Fruit fly (Drosophila melanogaster) whole organism, embryonic: ENCODE results near the gene Cbp20.

Experiments used
- Blimp-1 ChIP-seq: fragments of 200-800 bp; sonication (Bioruptor generic); optimal IDR thresholded peaks from 3 replicates; lab custom pipeline; 2018; ENCODE audit warnings: missing biosample characterization, missing genetic modification characterization, mild to moderate bottlenecking, moderate library complexity, missing genetic modification reagents
- CG10431 ChIP-seq: fragments of 200-800 bp; sonication (Bioruptor generic); optimal IDR thresholded peaks from 3 replicates; lab custom pipeline; 2018; ENCODE audit warnings: missing biosample characterization, mild to moderate bottlenecking, missing genetic modification characterization
- CG10462 ChIP-seq: fragments of 200-800 bp; sonication (Bioruptor generic); optimal IDR thresholded peaks from 2 replicates; lab custom pipeline; 2016; ENCODE audit warnings: missing biosample characterization, missing genetic modification characterization
- CG11456 ChIP-seq: fragments of 200-800 bp; sonication (Bioruptor generic); IDR thresholded peaks from 3 replicates; pipeline ENCODE4 v1.3.6; 2022; ENCODE audit warnings: missing biosample characterization, missing genetic modification characterization
- CG11504 ChIP-seq: fragments of 200-800 bp; sonication (Bioruptor generic); optimal IDR thresholded peaks from 3 replicates; lab custom pipeline; 2019; ENCODE audit warnings: missing biosample characterization, mild to moderate bottlenecking, missing genetic modification characterization, moderate library complexity
- CG14050 ChIP-seq: fragments of 200-800 bp; sonication (Bioruptor generic); IDR thresholded peaks from 3 replicates; pipeline ENCODE4 v1.3.6; 2022; ENCODE audit warnings: missing biosample characterization, missing genetic modification characterization
- CG15479 ChIP-seq: fragments of 200-800 bp; sonication (Bioruptor generic); optimal IDR thresholded peaks from 3 replicates; lab custom pipeline; 2019; ENCODE audit warnings: missing biosample characterization, mild to moderate bottlenecking, missing genetic modification characterization, moderate library complexity
- CG15514 ChIP-seq: fragments of 200-800 bp; sonication (Bioruptor generic); optimal IDR thresholded peaks from 3 replicates; lab custom pipeline; 2017; ENCODE audit warnings: missing biosample characterization, missing genetic modification characterization, mild to moderate bottlenecking, moderate library complexity, missing genetic modification reagents
- CG1603 ChIP-seq: fragments of 200-800 bp; sonication (Bioruptor generic); optimal IDR thresholded peaks from 2 replicates; lab custom pipeline; 2019; ENCODE audit warnings: missing biosample characterization, mild to moderate bottlenecking, missing genetic modification characterization, moderate library complexity
- CG17328 ChIP-seq: fragments of 200-800 bp; sonication (Bioruptor generic); IDR thresholded peaks from 2 replicates; pipeline ENCODE4 v1.3.6; 2022; ENCODE audit warnings: missing biosample characterization, missing genetic modification characterization
- CG32767 ChIP-seq: fragments of 200-800 bp; sonication (Bioruptor generic); IDR thresholded peaks from 2 replicates; pipeline ENCODE4 v1.3.6; 2022; ENCODE audit warnings: missing biosample characterization, missing genetic modification characterization
- CG33557 ChIP-seq: fragments of 200-800 bp; sonication (Bioruptor generic); optimal IDR thresholded peaks from 2 replicates; lab custom pipeline; 2019; ENCODE audit warnings: missing biosample characterization, mild to moderate bottlenecking, missing genetic modification characterization, moderate library complexity
- CG5953 ChIP-seq: fragments of 200-800 bp; sonication (Bioruptor generic); IDR thresholded peaks from 2 replicates; pipeline ENCODE4 v1.3.6; 2022; ENCODE audit warnings: missing biosample characterization, missing genetic modification characterization
- CG6654 ChIP-seq: fragments of 200-800 bp; sonication (Bioruptor generic); optimal IDR thresholded peaks from 2 replicates; lab custom pipeline; 2017; ENCODE audit warnings: missing biosample characterization, mild to moderate bottlenecking, missing genetic modification characterization
- CG7786 ChIP-seq: fragments of 200-800 bp; sonication (Bioruptor generic); optimal IDR thresholded peaks from 2 replicates; lab custom pipeline; 2016; ENCODE audit warnings: missing biosample characterization, missing genetic modification characterization
- CG8359 ChIP-seq: fragments of 200-800 bp; sonication (Bioruptor generic); optimal IDR thresholded peaks from 2 replicates; lab custom pipeline; 2017; ENCODE audit warnings: missing biosample characterization, mild to moderate bottlenecking, missing genetic modification characterization, borderline replicate concordance
- CG8478 ChIP-seq: fragments of >200 bp; optimal IDR thresholded peaks from 2 replicates; lab custom pipeline; 2018
- CG8924 ChIP-seq: fragments of 200-800 bp; optimal IDR thresholded peaks from 3 replicates; lab custom pipeline; 2019; ENCODE audit warnings: missing biosample characterization, mild to moderate bottlenecking, missing genetic modification characterization, moderate library complexity
- Dll ChIP-seq: fragments of 200-800 bp; sonication (Bioruptor generic); IDR thresholded peaks from 4 replicates; pipeline ENCODE4 v1.3.6; 2022; ENCODE audit warnings: missing biosample characterization, missing genetic modification characterization; ENCODE audit not compliant: partially characterized antibody
- Jarid2 ChIP-seq: fragments of 200-800 bp; sonication (Bioruptor generic); optimal IDR thresholded peaks from 3 replicates; lab custom pipeline; 2017; ENCODE audit warnings: mild to moderate bottlenecking, missing biosample characterization, missing genetic modification reagents, missing genetic modification characterization
- Lim3 ChIP-seq: fragments of 200-800 bp; sonication (Bioruptor generic); IDR thresholded peaks from 2 replicates; pipeline ENCODE4 v1.3.6; 2022; ENCODE audit warnings: missing biosample characterization, missing genetic modification characterization
- MTF-1 ChIP-seq: fragments of 200-800 bp; sonication (Bioruptor generic); optimal IDR thresholded peaks from 2 replicates; lab custom pipeline; 2018; ENCODE audit warnings: missing biosample characterization, mild to moderate bottlenecking, missing genetic modification characterization, borderline replicate concordance
- Med ChIP-seq: fragments of 200-800 bp; sonication (Bioruptor generic); peaks from one replicate; lab custom pipeline; 2016; ENCODE audit warnings: missing biosample characterization, missing genetic modification characterization, mild to moderate bottlenecking, inconsistent platforms, moderate library complexity
- NC2α ChIP-seq: fragments of 200-800 bp; sonication (Bioruptor generic); optimal IDR thresholded peaks from 2 replicates; lab custom pipeline; 2016; ENCODE audit warnings: missing biosample characterization, missing genetic modification characterization
- Nf-YB ChIP-seq: fragments of 200-800 bp; sonication (Bioruptor generic); optimal IDR thresholded peaks from 3 replicates; lab custom pipeline; 2019; ENCODE audit warnings: missing biosample characterization, mild to moderate bottlenecking, missing genetic modification characterization, moderate library complexity
- Rx ChIP-seq: fragments of 200-800 bp; sonication (Bioruptor generic); IDR thresholded peaks from 2 replicates; pipeline ENCODE4 v1.3.6; 2022; ENCODE audit warnings: missing biosample characterization, missing genetic modification characterization
- Ssrp ChIP-seq: fragments of 200-800 bp; sonication (Bioruptor generic); optimal IDR thresholded peaks from 2 replicates; lab custom pipeline; 2018; ENCODE audit warnings: missing biosample characterization, mild to moderate bottlenecking, missing genetic modification characterization, moderate library complexity
- az2 ChIP-seq: fragments of 200-800 bp; sonication (Bioruptor generic); optimal IDR thresholded peaks from 3 replicates; lab custom pipeline; 2016; ENCODE audit warnings: missing biosample characterization, missing genetic modification characterization
- cad ChIP-seq: fragments of >200 bp; optimal IDR thresholded peaks from 2 replicates; lab custom pipeline; 2017; ENCODE audit warnings: missing biosample characterization, missing genetic modification characterization
- cato ChIP-seq: fragments of 200-800 bp; sonication (Bioruptor generic); optimal IDR thresholded peaks from 2 replicates; lab custom pipeline; 2016; ENCODE audit warnings: missing biosample characterization, missing genetic modification characterization, borderline replicate concordance
- cg ChIP-seq: fragments of 200-800 bp; sonication (Bioruptor generic); optimal IDR thresholded peaks from 3 replicates; lab custom pipeline; 2019; ENCODE audit warnings: missing biosample characterization, mild to moderate bottlenecking, missing genetic modification characterization, moderate library complexity
- chinmo ChIP-seq: fragments of 200-800 bp; sonication (Bioruptor generic); IDR thresholded peaks from 4 replicates; pipeline ENCODE4 v1.3.6; 2022; ENCODE audit warnings: missing biosample characterization, missing genetic modification characterization; ENCODE audit not compliant: partially characterized antibody
- fd96Cb ChIP-seq: fragments of 200-800 bp; sonication (Bioruptor generic); optimal IDR thresholded peaks from 2 replicates; lab custom pipeline; 2018; ENCODE audit warnings: missing biosample characterization, mild to moderate bottlenecking, missing genetic modification characterization, moderate library complexity
- grn ChIP-seq: fragments of 200-800 bp; sonication (Bioruptor generic); optimal IDR thresholded peaks from 3 replicates; lab custom pipeline; 2017; ENCODE audit warnings: missing biosample characterization, missing genetic modification characterization
- lab ChIP-seq: fragments of 200-800 bp; sonication (Bioruptor generic); optimal IDR thresholded peaks from 3 replicates; lab custom pipeline; 2017; ENCODE audit warnings: missing biosample characterization, missing genetic modification characterization, mild to moderate bottlenecking, moderate library complexity, missing genetic modification reagents
- maf-S ChIP-seq: fragments of 200-800 bp; sonication (Bioruptor generic); optimal IDR thresholded peaks from 2 replicates; lab custom pipeline; 2016; ENCODE audit warnings: missing biosample characterization, missing genetic modification characterization
- nom ChIP-seq: fragments of 200-800 bp; sonication (Bioruptor generic); optimal IDR thresholded peaks from 2 replicates; lab custom pipeline; 2017; ENCODE audit warnings: missing biosample characterization, missing genetic modification characterization, mild to moderate bottlenecking, moderate library complexity, missing genetic modification reagents
- onecut ChIP-seq: fragments of 200-800 bp; sonication (Bioruptor generic); IDR thresholded peaks from 2 replicates; pipeline ENCODE4 v1.3.6; 2022; ENCODE audit warnings: missing biosample characterization, missing genetic modification characterization
- otp ChIP-seq: fragments of 200-800 bp; sonication (Bioruptor generic); IDR thresholded peaks from 3 replicates; pipeline ENCODE4, ENCODE4 v1.3.6; 2022; ENCODE audit warnings: missing biosample characterization, missing genetic modification characterization
- run ChIP-seq: fragments of 200-800 bp; sonication (Bioruptor generic); optimal IDR thresholded peaks from 3 replicates; lab custom pipeline; 2018; ENCODE audit warnings: missing biosample characterization, mild to moderate bottlenecking, missing genetic modification characterization
- sd ChIP-seq: fragments of 200-800 bp; sonication (Bioruptor generic); optimal IDR thresholded peaks from 3 replicates; lab custom pipeline; 2018; ENCODE audit warnings: missing biosample characterization, mild to moderate bottlenecking, missing genetic modification characterization, moderate library complexity
- sens ChIP-seq: fragments of 200-800 bp; sonication (Bioruptor generic); peaks from one replicate; lab custom pipeline; 2016; ENCODE audit warnings: missing biosample characterization, missing genetic modification characterization
- sqz ChIP-seq: fragments of 200-800 bp; sonication (Bioruptor generic); optimal IDR thresholded peaks from 3 replicates; lab custom pipeline; 2018; ENCODE audit warnings: missing biosample characterization, mild to moderate bottlenecking, missing genetic modification characterization
- sr ChIP-seq: fragments of 200-800 bp; sonication (Bioruptor generic); IDR thresholded peaks from 3 replicates; pipeline ENCODE4 v1.3.6; 2022; ENCODE audit warnings: missing biosample characterization, missing genetic modification characterization
- twi ChIP-seq: fragments of 200-800 bp; optimal IDR thresholded peaks from 2 replicates; lab custom pipeline; 2019; ENCODE audit warnings: missing biosample characterization, mild to moderate bottlenecking, missing genetic modification characterization, moderate library complexity
- vvl ChIP-seq: fragments of 200-800 bp; sonication (Bioruptor generic); IDR thresholded peaks from 2 replicates; pipeline ENCODE4 v1.3.6; 2022; ENCODE audit warnings: missing biosample characterization, missing genetic modification characterization
- z ChIP-seq: fragments of 200-800 bp; sonication (Bioruptor generic); IDR thresholded peaks from 3 replicates; pipeline ENCODE4 v1.3.6; 2022; ENCODE audit warnings: missing biosample characterization, missing genetic modification characterization

Cbp20 gene

DNA sequence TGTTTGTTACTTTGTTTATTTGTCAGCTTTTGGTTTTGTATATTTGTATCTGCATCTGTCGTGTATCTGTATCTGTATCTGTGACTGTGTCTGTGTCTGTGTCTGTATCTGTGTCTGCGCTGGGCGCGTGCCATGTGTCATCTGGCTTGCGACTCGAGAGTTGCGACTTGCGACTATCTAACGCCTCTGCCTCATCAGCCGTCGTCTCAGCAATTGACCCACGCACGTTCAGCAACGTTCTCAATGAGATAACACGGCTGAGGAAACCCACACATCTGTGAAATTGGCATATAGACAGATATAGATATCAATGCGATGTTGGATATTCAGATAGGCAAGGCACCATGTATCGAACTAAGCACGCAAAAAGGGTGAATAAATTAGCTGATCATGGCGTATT is 45.8 kb upstream of the Cbp20 start:
- TF ChIP-seq sr (GFP tag; lab: Robert Waterston, UW) (peak; percentile 94), CG8924 (tag; lab: Kevin White, UChicago) (no peak), otp (GFP tag; lab: Robert Waterston, UW) (no peak), cato (GFP tag; lab: Kevin White, UChicago) (no peak), CG10462 (GFP tag; lab: Kevin White, UChicago) (no peak), CG11504 (tag; lab: Kevin White, UChicago) (no peak), CG8359 (GFP tag; lab: Kevin White, UChicago) (no peak), cg (GFP tag; lab: Kevin White, UChicago) (peak; percentile 36), Lim3 (GFP tag; lab: Robert Waterston, UW) (no peak), grn (GFP tag; lab: Kevin White, UChicago) (no peak), CG10431 (GFP tag; lab: Kevin White, UChicago) (no peak), CG11456 (GFP tag; lab: Robert Waterston, UW) (0 out of 3 replicates have a peak, but pooled peaks have one; percentile 14), twi (tag; lab: Kevin White, UChicago) (peak; percentile 35), chinmo (GFP tag; lab: Robert Waterston, UW) (0 out of 4 replicates have a peak, but pooled peaks have one; percentile 19), CG7786 (GFP tag; lab: Kevin White, UChicago) (no peak), MTF-1 (GFP tag; lab: Kevin White, UChicago) (no peak), Rx (GFP tag; lab: Robert Waterston, UW) (no peak), sqz (GFP tag; lab: Kevin White, UChicago) (no peak), CG15479 (GFP tag; lab: Kevin White, UChicago) (peak; percentile 75), lab (GFP tag; lab: Kevin White, UChicago) (no peak), Blimp-1 (no peak), Ssrp (no peak), az2 (GFP tag; lab: Kevin White, UChicago) (no peak)

dm6 chr3R:18121385-18122151 is 42.9 kb upstream of the Cbp20 start:
- TF ChIP-seq sens (GFP tag; lab: Kevin White, UChicago) (peak; percentile 81), fd96Cb (no peak), z (GFP tag; lab: Robert Waterston, UW) (peak; percentile 7; the same call in 1 of the 3 replicates), lab (GFP tag; lab: Kevin White, UChicago) (peak; percentile 41), CG17328 (GFP tag; lab: Robert Waterston, UW) (0 out of 2 replicates have a peak, but pooled peaks have one; percentile 20), Dll (GFP tag; lab: Robert Waterston, UW) (0 out of 4 replicates have a peak, but pooled peaks have one; percentile 19), run (no peak), cad (GFP tag; lab: Kevin White, UChicago) (peak; percentile 31), NC2α (peak; percentile 74), sd (peak; percentile 22), CG32767 (GFP tag; lab: Robert Waterston, UW) (peak; percentile 66; the same call in 1 of the 2 replicates), CG33557 (GFP tag; lab: Kevin White, UChicago) (peak; percentile 24), maf-S (GFP tag; lab: Kevin White, UChicago) (no peak), CG1603 (tag; lab: Kevin White, UChicago) (no peak), CG15514 (GFP tag; lab: Kevin White, UChicago) (no peak), CG5953 (GFP tag; lab: Robert Waterston, UW) (no peak), Med (GFP tag; lab: Kevin White, UChicago) (peak; percentile 86), CG14050 (GFP tag; lab: Robert Waterston, UW) (no peak), CG8478 (lab: Kevin White, UChicago) (no peak), CG7786 (GFP tag; lab: Kevin White, UChicago) (no peak), nom (GFP tag; lab: Kevin White, UChicago) (no peak), Jarid2 (GFP tag; lab: Kevin White, UChicago) (peak; percentile 91), Nf-YB (peak; percentile 100), onecut (peak; percentile 35; the same call in 1 of the 2 replicates), vvl (peak; percentile 5; the same call in 1 of the 2 replicates), CG6654 (no peak)
